Worm (Caenorhabditis elegans): ENCODE data around the gene C17B7.14.

The C17B7.14 gene

ce11 chrV:3361633-3362032, 41.3 kb upstream of the C17B7.14 start:
- TF ChIP-seq hrde-1 (tag; optimal IDR thresholded peaks at IDR 0.05; ENCODE audit: borderline replicate concordance) (no peak), aptf-3 (GFP tag; IDR thresholded peaks at IDR 0.05) (no peak), Y95B8A.8 (GFP tag; IDR thresholded peaks at IDR 0.05) (no peak), D2030.7 (GFP tag; IDR thresholded peaks at IDR 0.05) (no peak), nhr-120 (GFP tag; IDR thresholded peaks at IDR 0.05) (no peak), tlf-1 (GFP tag; optimal IDR thresholded peaks at IDR 0.05) (no peak), hmg-1.2 (GFP tag; IDR thresholded peaks at IDR 0.05) (no peak), snpc-3.4 (tag; optimal IDR thresholded peaks at IDR 0.05) (no peak), rec-8 (tag; optimal IDR thresholded peaks at IDR 0.05) (no peak), egl-18 (GFP tag; IDR thresholded peaks at IDR 0.05) (no peak), sptf-2 (GFP tag; optimal IDR thresholded peaks at IDR 0.05) (no peak)

ce11 chrV:3358267-3358666, 37.9 kb upstream of the C17B7.14 start, which contains the start of gene C04E12.5:
C04E12.5 (plus strand) TSS chrV:3358567.
- TF ChIP-seq hmg-20 (GFP tag; IDR thresholded peaks at IDR 0.05) (no peak), ztf-6 (GFP tag; IDR thresholded peaks at IDR 0.05) (no peak), B0035.1 (tag; optimal IDR thresholded peaks at IDR 0.05) (no peak), bed-2 (GFP tag; IDR thresholded peaks at IDR 0.05) (no peak), C06A6.2 (GFP tag; conservative IDR thresholded peaks at IDR 0.05) (no peak), egrh-3 (GFP tag; IDR thresholded peaks at IDR 0.05) (no peak), ceh-40 (GFP tag; IDR thresholded peaks at IDR 0.05) (no peak), tlf-1 (GFP tag; optimal IDR thresholded peaks at IDR 0.05) (no peak), hsf-1 (GFP tag; IDR thresholded peaks at IDR 0.05) (no peak), ztf-28 (GFP tag; IDR thresholded peaks at IDR 0.05) (no peak), mxl-1 (tag; optimal IDR thresholded peaks at IDR 0.05) (no peak), madf-3 (GFP tag; IDR thresholded peaks at IDR 0.05) (no peak), lag-1 (GFP tag; IDR thresholded peaks at IDR 0.05) (no peak)

- no peak for TF ChIP-seq dox-1 (GFP tag; IDR thresholded peaks at IDR 0.05)
- TF ChIP-seq hmg-1.2 (GFP tag; IDR thresholded peaks at IDR 0.05) = peak; percentile 37; the same call in 1 of the 2 replicates
These were observed 36.8 kb upstream of the C17B7.14 start, which contains the start of gene scrm-3 for ce11 chrV:3357106-3357505. scrm-3 (minus strand) TSS chrV:3357206.

ce11 chrV:3355544-3355943, 35.2 kb upstream of the C17B7.14 start:
- TF ChIP-seq rec-8 (tag; optimal IDR thresholded peaks at IDR 0.05) (no peak), egl-44 (GFP tag; IDR thresholded peaks at IDR 0.05) (no peak), nfya-1 (tag; optimal IDR thresholded peaks at IDR 0.05; ENCODE audit: borderline replicate concordance, insufficient read depth) (no peak), B0035.1 (tag; optimal IDR thresholded peaks at IDR 0.05) (no peak), egrh-3 (GFP tag; IDR thresholded peaks at IDR 0.05) (no peak), snpc-4 (GFP tag; optimal IDR thresholded peaks at IDR 0.05) (no peak), snpc-4 (tag; optimal IDR thresholded peaks at IDR 0.05) (no peak), C06A6.2 (GFP tag; conservative IDR thresholded peaks at IDR 0.05) (no peak), ztf-18 (tag; optimal IDR thresholded peaks at IDR 0.05) (no peak), sptf-2 (GFP tag; optimal IDR thresholded peaks at IDR 0.05) (no peak), cebp-2 (GFP tag; IDR thresholded peaks at IDR 0.05) (no peak), madf-8 (GFP tag; conservative IDR thresholded peaks at IDR 0.05) (no peak), egl-18 (GFP tag; IDR thresholded peaks at IDR 0.05) (no peak), nfya-2 (GFP tag; IDR thresholded peaks at IDR 0.05) (no peak), F39B2.1 (GFP tag; IDR thresholded peaks at IDR 0.05) (no peak), hmg-20 (GFP tag; IDR thresholded peaks at IDR 0.05) (no peak), hlh-12 (tag; optimal IDR thresholded peaks at IDR 0.05) (no peak), F22D6.2 (tag; optimal IDR thresholded peaks at IDR 0.05) (no peak), chd-7 (tag; optimal IDR thresholded peaks at IDR 0.05) (no peak), F57A8.1 (GFP tag; optimal IDR thresholded peaks at IDR 0.05) (no peak)
